Worm (Caenorhabditis elegans): Measurements from ENCODE around the gene T04F8.8.

T04F8.8 gene

DNA sequence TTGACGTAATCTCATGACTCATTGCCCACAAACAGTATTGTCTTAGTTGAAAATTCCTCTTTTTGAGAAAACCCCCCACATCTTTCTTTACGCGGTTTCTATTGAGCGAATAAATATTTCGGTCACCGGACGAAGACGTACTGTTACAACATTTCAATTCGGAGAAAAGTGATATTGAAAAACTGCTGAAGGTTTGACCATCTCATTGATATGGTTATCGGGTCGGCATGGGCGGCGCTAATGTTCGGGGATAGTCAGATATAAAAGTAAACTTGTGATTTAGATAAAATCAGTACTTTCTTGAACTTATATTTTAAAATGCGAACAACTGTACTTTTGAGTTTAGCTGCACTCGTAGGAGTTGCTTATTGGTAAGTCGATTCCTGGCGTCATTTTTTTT is at the start of gene T04F8.8:
Gene T04F8.8 (plus strand): TSS at position 301 of the 400 bp plus-strand sequence.
- TF ChIP-seq him-1 (tag; optimal IDR thresholded peaks at IDR 0.05) = no peak

DNA sequence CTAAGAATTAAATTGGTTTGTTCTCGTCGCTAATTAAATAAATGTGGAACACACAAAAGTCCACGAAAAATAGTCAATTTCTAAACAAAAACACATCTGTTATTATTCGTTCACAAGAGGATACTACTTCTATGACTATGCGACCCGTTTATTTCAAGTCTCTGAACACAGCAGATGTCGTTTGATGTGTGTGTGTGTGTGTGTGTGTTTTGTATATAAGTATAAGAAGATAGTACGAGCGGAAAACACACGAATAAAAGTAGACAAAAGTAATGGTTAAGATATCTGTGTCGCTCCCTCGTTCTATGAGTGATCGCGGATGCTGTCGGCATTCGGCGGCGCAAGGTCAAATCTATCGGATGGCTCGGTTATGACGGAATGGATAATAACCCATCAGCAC is 48.4 kb upstream of the T04F8.8 start:
- TF ChIP-seq W03F9.2 (tag; optimal IDR thresholded peaks at IDR 0.05) = no peak
- TF ChIP-seq him-1 (tag; optimal IDR thresholded peaks at IDR 0.05) = no peak
- no peak for TF ChIP-seq dao-5 (tag; optimal IDR thresholded peaks at IDR 0.05)

DNA sequence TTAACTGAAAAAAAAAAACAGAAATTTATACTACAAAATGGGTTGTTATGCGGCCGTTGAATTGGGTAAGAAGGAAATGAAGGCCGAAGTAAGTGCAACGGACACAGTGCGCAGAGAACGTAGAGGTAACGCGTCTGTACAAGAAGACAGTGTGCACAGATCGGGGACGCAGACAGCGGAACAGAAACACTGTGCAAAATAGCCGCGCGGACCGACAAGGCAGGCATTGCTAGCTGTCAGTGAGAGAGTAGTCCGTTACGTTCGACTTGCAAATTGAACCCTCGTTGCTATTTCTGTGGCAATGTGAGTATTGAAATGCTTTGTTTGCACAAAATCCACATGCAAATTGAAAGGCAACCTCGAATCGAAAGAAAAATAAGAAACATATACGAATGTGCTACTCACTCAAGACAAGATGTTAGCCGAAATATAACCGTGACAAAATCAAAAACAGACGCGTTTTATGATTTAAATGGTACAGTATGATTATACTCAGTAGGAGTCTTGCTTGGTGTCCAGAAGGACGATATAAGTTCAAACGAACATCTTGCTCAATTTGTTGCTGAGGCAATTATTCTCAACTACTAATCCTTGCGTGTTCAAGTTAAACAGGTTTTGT is 46.7 kb upstream of the T04F8.8 start:
- no peak for TF ChIP-seq W03F9.2 (tag; optimal IDR thresholded peaks at IDR 0.05)
- no peak for TF ChIP-seq him-1 (tag; optimal IDR thresholded peaks at IDR 0.05)
- no peak for TF ChIP-seq dao-5 (tag; optimal IDR thresholded peaks at IDR 0.05)

ce11 chrX:11603234-11604108 is 43.8 kb upstream of the T04F8.8 start:
- TF ChIP-seq dao-5 (tag; optimal IDR thresholded peaks at IDR 0.05) (no peak), him-1 (tag; optimal IDR thresholded peaks at IDR 0.05) (peak; percentile 7)

DNA sequence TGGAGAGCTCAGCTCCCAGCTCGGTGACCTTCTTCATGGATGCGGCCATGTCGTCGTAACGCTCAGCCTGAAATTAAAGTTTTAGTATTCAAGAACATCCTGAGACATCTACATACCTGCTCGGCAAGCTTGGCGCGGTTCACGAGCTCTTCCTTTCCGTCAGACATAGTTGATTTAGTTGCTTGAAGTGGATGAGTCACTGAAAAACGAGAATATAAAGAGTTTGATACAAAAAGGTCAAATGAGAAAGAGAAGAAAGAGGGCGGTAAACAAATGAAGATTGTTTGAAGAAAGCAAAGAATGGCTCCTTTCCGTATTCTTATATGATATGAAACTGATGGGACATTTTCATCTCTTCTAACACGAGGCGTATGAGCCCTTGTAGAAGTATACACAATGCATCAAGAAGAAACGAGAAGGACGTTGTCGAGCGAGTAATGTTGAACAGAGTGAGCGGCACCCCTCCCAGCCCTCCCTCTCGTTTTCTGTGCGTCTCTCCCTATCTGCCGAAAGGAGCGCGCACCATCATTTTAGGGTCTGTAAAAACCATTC is 42.0 kb upstream of the T04F8.8 start, which contains the start of gene ftt-2:
Gene ftt-2 (minus strand): TSS at position 206 of the 552 bp plus-strand sequence.
- TF ChIP-seq W03F9.2 (tag; optimal IDR thresholded peaks at IDR 0.05) (no peak), him-1 (tag; optimal IDR thresholded peaks at IDR 0.05) (no peak), dao-5 (tag; optimal IDR thresholded peaks at IDR 0.05) (no peak)

DNA sequence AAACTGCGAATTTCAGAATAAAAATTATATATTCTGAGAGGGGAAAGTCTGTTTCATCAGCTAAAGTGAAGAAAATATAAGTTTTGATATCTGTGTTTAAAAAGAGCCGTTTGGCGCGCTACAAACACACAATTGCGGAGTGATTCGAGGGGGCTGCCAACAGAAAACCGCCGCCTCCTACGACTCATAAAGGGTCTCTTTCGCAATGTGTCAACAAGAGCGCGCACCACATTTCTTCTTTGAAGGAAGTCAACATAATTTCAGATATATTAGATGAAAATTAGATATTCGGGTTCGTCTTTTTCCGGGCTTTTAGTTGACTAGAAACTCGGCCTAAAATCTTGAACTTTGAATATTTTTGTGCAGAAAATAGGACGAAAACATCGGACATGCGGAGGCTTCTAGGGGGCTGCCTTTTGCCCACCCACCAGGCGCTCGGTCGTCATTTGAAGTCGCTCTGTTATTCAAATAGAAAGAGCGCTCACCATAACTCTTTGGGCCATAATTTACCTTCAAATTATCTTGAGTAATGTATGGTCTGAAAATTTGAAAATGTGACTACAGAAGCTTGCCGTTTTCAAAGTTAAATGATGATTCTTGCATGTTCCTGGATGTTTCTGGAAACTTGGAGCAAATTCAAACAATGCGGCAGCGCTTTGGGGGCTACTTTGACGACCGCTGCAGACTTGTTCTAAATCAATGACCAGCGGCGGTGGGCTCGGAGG is 41.3 kb upstream of the T04F8.8 start:
- TF ChIP-seq him-1 (tag; optimal IDR thresholded peaks at IDR 0.05) (peak; percentile 98), W03F9.2 (tag; optimal IDR thresholded peaks at IDR 0.05) (peak; percentile 75), dao-5 (tag; optimal IDR thresholded peaks at IDR 0.05) (no peak)

DNA sequence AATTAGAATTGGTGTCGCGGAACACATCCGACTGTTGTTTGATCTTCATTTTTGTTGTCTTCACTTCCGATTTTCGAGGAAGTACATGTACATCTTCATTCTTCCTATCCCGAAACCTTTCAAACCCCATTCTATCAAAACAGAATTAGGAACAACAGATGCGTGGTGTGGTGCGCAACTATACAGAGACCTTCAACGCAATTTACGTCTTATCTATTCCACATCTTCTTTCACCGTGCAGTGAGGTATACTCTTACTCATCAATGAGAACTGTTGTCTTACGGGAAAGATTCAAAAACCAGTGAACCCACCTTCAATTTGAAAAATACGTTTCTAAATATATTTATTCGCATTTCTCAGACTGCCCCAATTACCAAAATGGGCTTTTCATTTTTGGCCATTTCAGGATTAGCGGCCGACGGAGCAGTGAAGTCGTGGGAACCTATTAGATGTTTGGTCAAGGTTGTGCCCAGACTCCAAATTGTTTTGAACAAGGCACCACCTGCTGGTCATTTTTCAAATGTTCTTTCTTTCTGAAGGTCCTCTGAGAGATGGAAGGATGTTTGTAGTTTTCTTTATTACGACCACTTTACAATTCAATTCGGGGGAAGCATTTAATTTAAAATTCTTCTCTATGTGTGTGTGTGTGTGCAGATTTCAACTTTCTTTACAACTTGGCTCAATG is 40.3 kb upstream of the T04F8.8 start:
- TF ChIP-seq dao-5 (tag; optimal IDR thresholded peaks at IDR 0.05) (no peak), W03F9.2 (tag; optimal IDR thresholded peaks at IDR 0.05) (no peak), him-1 (tag; optimal IDR thresholded peaks at IDR 0.05) (no peak)

DNA sequence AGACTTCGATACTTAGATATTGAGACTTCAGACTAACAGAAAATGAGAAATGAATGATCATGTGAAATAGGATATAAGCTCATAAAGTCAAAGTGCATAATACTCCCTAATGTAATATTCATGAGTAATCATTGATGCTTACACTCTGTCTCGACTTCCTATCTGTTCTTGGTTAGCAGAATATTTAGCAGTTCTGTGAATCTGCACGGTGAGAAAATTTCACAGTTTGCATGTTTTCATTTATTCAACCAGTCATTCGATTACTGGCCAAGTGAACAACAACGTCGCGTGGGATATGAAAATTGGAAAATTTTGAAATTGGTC is 39.8 kb upstream of the T04F8.8 start:
- TF ChIP-seq W03F9.2 (tag; optimal IDR thresholded peaks at IDR 0.05) = no peak
- no peak for TF ChIP-seq him-1 (tag; optimal IDR thresholded peaks at IDR 0.05)
- no peak for TF ChIP-seq dao-5 (tag; optimal IDR thresholded peaks at IDR 0.05)

DNA sequence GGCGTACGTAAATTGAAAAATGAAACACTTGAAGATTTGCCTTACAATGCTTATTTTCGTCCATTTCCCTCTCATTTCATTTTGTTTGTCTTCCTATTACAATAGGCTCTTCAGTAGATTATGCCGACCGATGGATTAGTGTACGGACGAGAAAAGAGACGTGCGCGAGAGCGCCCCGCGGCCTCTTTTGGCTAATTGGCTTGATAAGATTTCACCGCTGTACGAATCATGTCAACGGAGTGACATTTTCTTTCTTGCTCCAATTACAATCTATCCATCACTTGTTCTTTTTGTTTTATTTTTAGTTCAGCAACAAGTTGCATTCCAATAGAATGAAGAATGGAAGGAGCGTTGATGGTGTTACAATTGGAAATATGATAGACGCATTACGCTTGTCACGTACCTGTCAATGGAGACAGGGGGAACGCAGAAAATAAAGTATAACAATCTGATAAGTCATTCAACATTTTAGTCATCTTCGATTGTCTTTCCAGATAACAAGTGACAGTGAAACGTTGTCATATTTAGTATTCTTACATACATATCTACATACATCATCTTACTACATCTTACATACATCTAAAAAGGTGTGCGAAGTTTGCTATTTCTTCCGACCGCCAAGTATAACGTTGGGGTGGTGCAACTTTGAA is 39.0 kb upstream of the T04F8.8 start:
- TF ChIP-seq W03F9.2 (tag; optimal IDR thresholded peaks at IDR 0.05) (no peak), him-1 (tag; optimal IDR thresholded peaks at IDR 0.05) (no peak), dao-5 (tag; optimal IDR thresholded peaks at IDR 0.05) (no peak)

- TF ChIP-seq him-1 (tag; optimal IDR thresholded peaks at IDR 0.05) (no peak), W03F9.2 (tag; optimal IDR thresholded peaks at IDR 0.05) (no peak), dao-5 (tag; optimal IDR thresholded peaks at IDR 0.05) (no peak)
Measured at ce11 chrX:11617387-11617786, 29.9 kb upstream of the T04F8.8 start, which contains the start of gene F52D10.4. TSS of gene F52D10.4 (plus strand) at chrX:11617470.

- TF ChIP-seq him-1 (tag; optimal IDR thresholded peaks at IDR 0.05) (no peak), dao-5 (tag; optimal IDR thresholded peaks at IDR 0.05) (no peak), W03F9.2 (tag; optimal IDR thresholded peaks at IDR 0.05) (no peak)
Measured at ce11 chrX:11621997-11622396, 25.3 kb upstream of the T04F8.8 start, which contains the start of gene sto-3. TSS of gene sto-3 (minus strand) at chrX:11622097.

- TF ChIP-seq dao-5 (tag; optimal IDR thresholded peaks at IDR 0.05) (no peak), him-1 (tag; optimal IDR thresholded peaks at IDR 0.05) (no peak), W03F9.2 (tag; optimal IDR thresholded peaks at IDR 0.05) (no peak)
Measured at ce11 chrX:11623442-11623841, 23.8 kb upstream of the T04F8.8 start.

- TF ChIP-seq dao-5 (tag; optimal IDR thresholded peaks at IDR 0.05) (no peak), W03F9.2 (tag; optimal IDR thresholded peaks at IDR 0.05) (no peak), him-1 (tag; optimal IDR thresholded peaks at IDR 0.05) (no peak)
Measured at ce11 chrX:11624621-11625020, 22.6 kb upstream of the T04F8.8 start.
